Worm (Caenorhabditis elegans): Measurements from ENCODE around the gene F20D12.12.

F20D12.12 gene

ce11 chrIV:7957504-7957903 lies 10.3 kb downstream of the F20D12.12 start, which contains the start of gene frpr-10:
Gene frpr-10, plus strand, starts transcription at chrIV:7957804.
- TF ChIP-seq ztf-29 (GFP tag; IDR thresholded peaks at IDR 0.05) (no peak), med-1 (GFP tag; optimal IDR thresholded peaks at IDR 0.05; ENCODE audit: insufficient read depth) (no peak), cog-1 (tag; optimal IDR thresholded peaks at IDR 0.05) (no peak), ref-1 (GFP tag; conservative IDR thresholded peaks at IDR 0.05) (no peak), klf-2 (GFP tag; conservative IDR thresholded peaks at IDR 0.05) (no peak), tab-1 (GFP tag; IDR thresholded peaks at IDR 0.05) (no peak), ztf-23 (GFP tag; IDR thresholded peaks at IDR 0.05) (no peak), flt-1 (GFP tag; IDR thresholded peaks at IDR 0.05) (no peak), T22C8.4 (GFP tag; IDR thresholded peaks at IDR 0.05) (no peak)

- TF ChIP-seq ref-1 (GFP tag; conservative IDR thresholded peaks at IDR 0.05) = no peak
- TF ChIP-seq med-1 (GFP tag; optimal IDR thresholded peaks at IDR 0.05; ENCODE audit: insufficient read depth) = no peak
- TF ChIP-seq klf-2 (GFP tag; conservative IDR thresholded peaks at IDR 0.05) = no peak
- no peak for TF ChIP-seq ztf-23 (GFP tag; IDR thresholded peaks at IDR 0.05)
- no peak for TF ChIP-seq tab-1 (GFP tag; IDR thresholded peaks at IDR 0.05)
- TF ChIP-seq ztf-29 (GFP tag; IDR thresholded peaks at IDR 0.05) = no peak
- TF ChIP-seq flt-1 (GFP tag; IDR thresholded peaks at IDR 0.05) = no peak
- TF ChIP-seq T22C8.4 (GFP tag; IDR thresholded peaks at IDR 0.05) = no peak
- no peak for TF ChIP-seq cog-1 (tag; optimal IDR thresholded peaks at IDR 0.05)
These were observed 10.9 kb downstream of the F20D12.12 start for ce11 chrIV:7958092-7958491.

ce11 chrIV:7961889-7962342 lies 14.7 kb downstream of the F20D12.12 start:
- TF ChIP-seq klf-2 (GFP tag; conservative IDR thresholded peaks at IDR 0.05) (no peak), ref-1 (GFP tag; conservative IDR thresholded peaks at IDR 0.05) (no peak), med-1 (GFP tag; optimal IDR thresholded peaks at IDR 0.05; ENCODE audit: insufficient read depth) (no peak), flt-1 (GFP tag; IDR thresholded peaks at IDR 0.05) (no peak), tab-1 (GFP tag; IDR thresholded peaks at IDR 0.05) (no peak), cog-1 (tag; optimal IDR thresholded peaks at IDR 0.05) (no peak), ztf-29 (GFP tag; IDR thresholded peaks at IDR 0.05) (no peak), T22C8.4 (GFP tag; IDR thresholded peaks at IDR 0.05) (no peak), ztf-23 (GFP tag; IDR thresholded peaks at IDR 0.05) (no peak)

- TF ChIP-seq tab-1 (GFP tag; IDR thresholded peaks at IDR 0.05) = no peak
- no peak for TF ChIP-seq ztf-29 (GFP tag; IDR thresholded peaks at IDR 0.05)
- TF ChIP-seq ref-1 (GFP tag; conservative IDR thresholded peaks at IDR 0.05) = no peak
- no peak for TF ChIP-seq flt-1 (GFP tag; IDR thresholded peaks at IDR 0.05)
- TF ChIP-seq klf-2 (GFP tag; conservative IDR thresholded peaks at IDR 0.05) = no peak
- no peak for TF ChIP-seq med-1 (GFP tag; optimal IDR thresholded peaks at IDR 0.05; ENCODE audit: insufficient read depth)
- no peak for TF ChIP-seq cog-1 (tag; optimal IDR thresholded peaks at IDR 0.05)
- TF ChIP-seq T22C8.4 (GFP tag; IDR thresholded peaks at IDR 0.05) = no peak
These were observed 19.8 kb downstream of the F20D12.12 start, which contains the start of gene F57H12.5 for ce11 chrIV:7967006-7967405. Gene F57H12.5, plus strand, starts transcription at chrIV:7967306.

ce11 chrIV:7976210-7976609 lies 29.0 kb downstream of the F20D12.12 start, which contains the start of gene F57H12.6:
Gene F57H12.6, minus strand, starts transcription at chrIV:7976310.
- TF ChIP-seq tab-1 (GFP tag; IDR thresholded peaks at IDR 0.05) = no peak
- no peak for TF ChIP-seq T22C8.4 (GFP tag; IDR thresholded peaks at IDR 0.05)
- no peak for TF ChIP-seq ztf-23 (GFP tag; IDR thresholded peaks at IDR 0.05)
- TF ChIP-seq flt-1 (GFP tag; IDR thresholded peaks at IDR 0.05) = no peak
- TF ChIP-seq cog-1 (tag; optimal IDR thresholded peaks at IDR 0.05) = no peak
- TF ChIP-seq ref-1 (GFP tag; conservative IDR thresholded peaks at IDR 0.05) = no peak
- no peak for TF ChIP-seq med-1 (GFP tag; optimal IDR thresholded peaks at IDR 0.05; ENCODE audit: insufficient read depth)
- TF ChIP-seq klf-2 (GFP tag; conservative IDR thresholded peaks at IDR 0.05) = no peak
- no peak for TF ChIP-seq ztf-29 (GFP tag; IDR thresholded peaks at IDR 0.05)

ce11 chrIV:7977452-7977940 lies 30.3 kb downstream of the F20D12.12 start, which contains the start of gene ora-1:
Gene ora-1, plus strand, starts transcription at chrIV:7977890.
- no peak for TF ChIP-seq ztf-23 (GFP tag; IDR thresholded peaks at IDR 0.05)
- no peak for TF ChIP-seq ref-1 (GFP tag; conservative IDR thresholded peaks at IDR 0.05)
- no peak for TF ChIP-seq flt-1 (GFP tag; IDR thresholded peaks at IDR 0.05)
- TF ChIP-seq tab-1 (GFP tag; IDR thresholded peaks at IDR 0.05) = no peak
- TF ChIP-seq cog-1 (tag; optimal IDR thresholded peaks at IDR 0.05) = no peak
- no peak for TF ChIP-seq klf-2 (GFP tag; conservative IDR thresholded peaks at IDR 0.05)
- no peak for TF ChIP-seq ztf-29 (GFP tag; IDR thresholded peaks at IDR 0.05)
- no peak for TF ChIP-seq T22C8.4 (GFP tag; IDR thresholded peaks at IDR 0.05)
- no peak for TF ChIP-seq med-1 (GFP tag; optimal IDR thresholded peaks at IDR 0.05; ENCODE audit: insufficient read depth)

- no peak for TF ChIP-seq ref-1 (GFP tag; conservative IDR thresholded peaks at IDR 0.05)
- TF ChIP-seq T22C8.4 (GFP tag; IDR thresholded peaks at IDR 0.05) = no peak
- TF ChIP-seq tab-1 (GFP tag; IDR thresholded peaks at IDR 0.05) = no peak
- TF ChIP-seq flt-1 (GFP tag; IDR thresholded peaks at IDR 0.05) = no peak
- no peak for TF ChIP-seq ztf-23 (GFP tag; IDR thresholded peaks at IDR 0.05)
- TF ChIP-seq med-1 (GFP tag; optimal IDR thresholded peaks at IDR 0.05; ENCODE audit: insufficient read depth) = no peak
- no peak for TF ChIP-seq klf-2 (GFP tag; conservative IDR thresholded peaks at IDR 0.05)
- no peak for TF ChIP-seq cog-1 (tag; optimal IDR thresholded peaks at IDR 0.05)
- TF ChIP-seq ztf-29 (GFP tag; IDR thresholded peaks at IDR 0.05) = no peak
These were observed 32.3 kb downstream of the F20D12.12 start, which contains the start of gene unc-24 for ce11 chrIV:7979588-7979987. Gene unc-24, plus strand, starts transcription at chrIV:7979870.

ce11 chrIV:7982024-7982576 lies 34.9 kb downstream of the F20D12.12 start, which contains the start of gene arf-5:
Gene arf-5, plus strand, starts transcription at chrIV:7982526.
- no peak for TF ChIP-seq flt-1 (GFP tag; IDR thresholded peaks at IDR 0.05)
- TF ChIP-seq cog-1 (tag; optimal IDR thresholded peaks at IDR 0.05) = peak; percentile 20

ce11 chrIV:7983021-7983420 lies 35.8 kb downstream of the F20D12.12 start:
- TF ChIP-seq ref-1 (GFP tag; conservative IDR thresholded peaks at IDR 0.05) = no peak
- no peak for TF ChIP-seq T22C8.4 (GFP tag; IDR thresholded peaks at IDR 0.05)
- no peak for TF ChIP-seq klf-2 (GFP tag; conservative IDR thresholded peaks at IDR 0.05)
- TF ChIP-seq ztf-29 (GFP tag; IDR thresholded peaks at IDR 0.05) = no peak
- TF ChIP-seq flt-1 (GFP tag; IDR thresholded peaks at IDR 0.05) = no peak
- no peak for TF ChIP-seq med-1 (GFP tag; optimal IDR thresholded peaks at IDR 0.05; ENCODE audit: insufficient read depth)
- no peak for TF ChIP-seq cog-1 (tag; optimal IDR thresholded peaks at IDR 0.05)
- TF ChIP-seq ztf-23 (GFP tag; IDR thresholded peaks at IDR 0.05) = no peak
- no peak for TF ChIP-seq tab-1 (GFP tag; IDR thresholded peaks at IDR 0.05)
